ENCODE assay signal across 7 worm cellular contexts in the genomic region with DNA sequence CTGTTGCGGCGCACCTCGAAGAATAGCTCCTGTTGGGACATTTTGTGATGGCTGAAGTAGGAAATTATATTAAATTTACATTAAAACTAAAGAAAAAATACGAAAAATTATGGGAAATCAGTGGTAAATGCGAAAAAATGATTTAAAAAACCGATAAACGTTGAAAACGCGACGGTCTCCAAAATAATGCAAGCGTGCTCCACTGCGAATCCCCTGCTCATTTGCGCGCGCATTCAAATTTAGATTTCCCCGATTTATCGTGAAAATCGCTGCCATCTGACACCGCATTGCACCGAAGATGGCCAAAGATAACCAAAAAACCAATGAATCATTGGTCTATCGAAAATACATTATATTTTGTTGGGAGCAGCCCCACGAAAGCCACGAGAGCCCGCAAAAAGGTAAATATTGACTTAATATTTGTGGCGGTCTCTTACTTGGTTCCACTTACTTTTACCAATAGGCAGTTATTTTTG.
A peak's percentile ranks its signal among the peaks of the same experiment; 100 is the strongest.
TF ChIP-seq lines count a peak whose summit lies in the region.

A gene (minus strand): TSS at position 51 of the 476 bp plus-strand sequence.
A gene (plus strand): TSS at position 461 of the 476 bp plus-strand sequence.

TF ChIP-seq in whole organism, L1 larva, 84 proteins besides CTCF, POLR2A, EP300 and RAD21 (continues in another document):
- no peak for TF ChIP-seq nhr-11 (tag; optimal IDR thresholded peaks at IDR 0.05; lab: Kevin White, UChicago)
- peak in 1 of 2 experiments; percentile 19 for TF ChIP-seq ztf-11 (tag; optimal IDR thresholded peaks at IDR 0.05; lab: Kevin White, UChicago)
- TF ChIP-seq mef-2 (tag; optimal IDR thresholded peaks at IDR 0.05; lab: Kevin White, UChicago), result no peak
- TF ChIP-seq sptf-1 (tag; optimal IDR thresholded peaks at IDR 0.05; lab: Kevin White, UChicago), result no peak
- TF ChIP-seq skn-1 (tag; optimal IDR thresholded peaks at IDR 0.05; lab: Kevin White, UChicago), result peak; percentile 80
- TF ChIP-seq blmp-1 (tag; optimal IDR thresholded peaks at IDR 0.05; lab: Kevin White, UChicago), result peak; percentile 28
- TF ChIP-seq nhr-71 (tag; optimal IDR thresholded peaks at IDR 0.05; lab: Kevin White, UChicago), result peak; percentile 86
- TF ChIP-seq unc-62 (GFP tag; optimal IDR thresholded peaks at IDR 0.05; lab: Kevin White, UChicago), result no peak
- no peak for TF ChIP-seq fkh-4 (tag; optimal IDR thresholded peaks at IDR 0.05; lab: Kevin White, UChicago; ENCODE audit: borderline replicate concordance)
- peak; percentile 99 for TF ChIP-seq lin-35 (GFP tag; optimal IDR thresholded peaks at IDR 0.05; lab: Kevin White, UChicago)
- peak; percentile 74 to 84 for TF ChIP-seq lsy-2 (tag; optimal IDR thresholded peaks at IDR 0.05; lab: Kevin White, UChicago)
- TF ChIP-seq nhr-237 (tag; optimal IDR thresholded peaks at IDR 0.05; lab: Kevin White, UChicago), result peak; percentile 17

TF ChIP-seq in whole organism, L2 larva, 48 proteins besides CTCF, POLR2A, EP300 and RAD21 (continues in another document):
- TF ChIP-seq nhr-21 (tag; optimal IDR thresholded peaks at IDR 0.05; lab: Kevin White, UChicago), result no peak
- TF ChIP-seq aly-2 (tag; optimal IDR thresholded peaks at IDR 0.05; lab: Kevin White, UChicago), result no peak
- no peak for TF ChIP-seq nhr-23 (tag; optimal IDR thresholded peaks at IDR 0.05; lab: Kevin White, UChicago)
- TF ChIP-seq crh-2 (tag; optimal IDR thresholded peaks at IDR 0.05; lab: Kevin White, UChicago), result peak; percentile 63
- TF ChIP-seq C34F6.9 (tag; optimal IDR thresholded peaks at IDR 0.05; lab: Kevin White, UChicago), result peak; percentile 55
- TF ChIP-seq lin-39 (tag; optimal IDR thresholded peaks at IDR 0.05; lab: Kevin White, UChicago), result no peak
- TF ChIP-seq nhr-25 (tag; optimal IDR thresholded peaks at IDR 0.05; lab: Kevin White, UChicago), result peak; percentile 45
- TF ChIP-seq unc-62 (GFP tag; optimal IDR thresholded peaks at IDR 0.05; lab: Kevin White, UChicago), result no peak
- TF ChIP-seq alr-1 (tag; optimal IDR thresholded peaks at IDR 0.05; lab: Kevin White, UChicago), result no peak
- TF ChIP-seq ztf-4 (tag; optimal IDR thresholded peaks at IDR 0.05; lab: Kevin White, UChicago), result no peak
- no peak for TF ChIP-seq nhr-77 (tag; optimal IDR thresholded peaks at IDR 0.05; lab: Kevin White, UChicago)
- peak; percentile 33 for TF ChIP-seq egl-27 (tag; optimal IDR thresholded peaks at IDR 0.05; lab: Kevin White, UChicago)
- TF ChIP-seq lin-13 (GFP tag; optimal IDR thresholded peaks at IDR 0.05; lab: Kevin White, UChicago), result peak; percentile 45

TF ChIP-seq in whole organism, L3 larva, 47 proteins besides CTCF, POLR2A, EP300 and RAD21 (continues in another document):
- TF ChIP-seq ceh-9 (tag; optimal IDR thresholded peaks at IDR 0.05; lab: Kevin White, UChicago) (no peak), nfya-1 (tag; optimal IDR thresholded peaks at IDR 0.05; lab: Kevin White, UChicago; ENCODE audit: insufficient read depth) (peak; percentile 64), nhr-25 (tag; optimal IDR thresholded peaks at IDR 0.05; lab: Kevin White, UChicago) (peak; percentile 47), pha-4 (tag; optimal IDR thresholded peaks at IDR 0.05; lab: Kevin White, UChicago) (peak; percentile 98), nhr-23 (tag; optimal IDR thresholded peaks at IDR 0.05; lab: Kevin White, UChicago) (peak; percentile 55), snpc-4 (tag; optimal IDR thresholded peaks at IDR 0.05; lab: Kevin White, UChicago) (peak; percentile 42), lin-15B (tag; optimal IDR thresholded peaks at IDR 0.05; lab: Kevin White, UChicago) (peak; percentile 81), lsy-12 (tag; optimal IDR thresholded peaks at IDR 0.05; lab: Kevin White, UChicago) (no peak), nhr-76 (tag; optimal IDR thresholded peaks at IDR 0.05; lab: Kevin White, UChicago) (no peak), nhr-77 (tag; optimal IDR thresholded peaks at IDR 0.05; lab: Kevin White, UChicago) (no peak), hmg-11 (tag; optimal IDR thresholded peaks at IDR 0.05; lab: Kevin White, UChicago) (peak; percentile 85), ceh-28 (tag; optimal IDR thresholded peaks at IDR 0.05; lab: Kevin White, UChicago) (peak; percentile 37)

TF ChIP-seq in whole organism, L4 larva, 104 proteins besides CTCF, POLR2A, EP300 and RAD21 (continues in another document):
- TF ChIP-seq ztf-7 (tag; optimal IDR thresholded peaks at IDR 0.05; lab: Kevin White, UChicago) (no peak), T26A8.4 (GFP tag; IDR thresholded peaks at IDR 0.05; lab: Robert Waterston, UW) (no peak), mdl-1 (tag; optimal IDR thresholded peaks at IDR 0.05; lab: Kevin White, UChicago) (peak in 1 of 2 experiments; percentile 8), lsy-2 (tag; optimal IDR thresholded peaks at IDR 0.05; lab: Kevin White, UChicago) (peak in 1 of 2 experiments; percentile 72), zip-11 (GFP tag; IDR thresholded peaks at IDR 0.05; lab: Robert Waterston, UW) (no peak), pha-4 (GFP tag; IDR thresholded peaks at IDR 0.05; lab: Robert Waterston, UW) (no peak), pha-4 (tag; optimal IDR thresholded peaks at IDR 0.05; lab: Kevin White, UChicago) (peak; percentile 88), fkh-10 (GFP tag; optimal IDR thresholded peaks at IDR 0.05; lab: Kevin White, UChicago) (peak; percentile 5), spr-1 (tag; optimal IDR thresholded peaks at IDR 0.05; lab: Kevin White, UChicago) (no peak), lin-13 (GFP tag; optimal IDR thresholded peaks at IDR 0.05; lab: Kevin White, UChicago) (peak; percentile 34), mep-1 (tag; optimal IDR thresholded peaks at IDR 0.05; lab: Kevin White, UChicago) (peak; percentile 47), ztf-11 (tag; optimal IDR thresholded peaks at IDR 0.05; lab: Kevin White, UChicago) (no peak), lin-38 (GFP tag; IDR thresholded peaks at IDR 0.05; lab: Robert Waterston, UW) (peak; percentile 97)

TF ChIP-seq in whole organism, late embryonic, 69 proteins besides CTCF, POLR2A, EP300 and RAD21 (continues in another document):
- no peak for TF ChIP-seq rnt-1 (tag; optimal IDR thresholded peaks at IDR 0.05; lab: Kevin White, UChicago)
- TF ChIP-seq F13H6.1 (tag; optimal IDR thresholded peaks at IDR 0.05; lab: Kevin White, UChicago), result no peak
- TF ChIP-seq ceh-14 (tag; optimal IDR thresholded peaks at IDR 0.05; lab: Kevin White, UChicago), result no peak
- no peak for TF ChIP-seq K02D7.2 (tag; optimal IDR thresholded peaks at IDR 0.05; lab: Kevin White, UChicago)
- TF ChIP-seq nhr-11 (tag; optimal IDR thresholded peaks at IDR 0.05; lab: Kevin White, UChicago), result no peak
- no peak for TF ChIP-seq npax-4 (tag; optimal IDR thresholded peaks at IDR 0.05; lab: Kevin White, UChicago)
- no peak for TF ChIP-seq ama-1 (optimal IDR thresholded peaks at IDR 0.05; lab: Kevin White, UChicago)
- TF ChIP-seq C08G9.2 (tag; optimal IDR thresholded peaks at IDR 0.05; lab: Kevin White, UChicago), result peak; percentile 6
- TF ChIP-seq pat-9 (tag; optimal IDR thresholded peaks at IDR 0.05; lab: Kevin White, UChicago), result no peak
- no peak for TF ChIP-seq unc-86 (tag; optimal IDR thresholded peaks at IDR 0.05; lab: Kevin White, UChicago)
- peak; percentile 4 for TF ChIP-seq ref-2 (tag; optimal IDR thresholded peaks at IDR 0.05; lab: Kevin White, UChicago)
- TF ChIP-seq ceh-18 (tag; optimal IDR thresholded peaks at IDR 0.05; lab: Kevin White, UChicago), result peak; percentile 27
- TF ChIP-seq nhr-232 (tag; optimal IDR thresholded peaks at IDR 0.05; lab: Kevin White, UChicago), result no peak
- peak; percentile 15 for TF ChIP-seq tbx-2 (tag; optimal IDR thresholded peaks at IDR 0.05; lab: Kevin White, UChicago)

TF ChIP-seq in whole organism, mixed stage, embryonic, 35 proteins besides CTCF, POLR2A, EP300 and RAD21:
- peak; percentile 47 for TF ChIP-seq lsy-2 (tag; optimal IDR thresholded peaks at IDR 0.05; lab: Kevin White, UChicago)
- TF ChIP-seq pha-4 (tag; optimal IDR thresholded peaks at IDR 0.05; lab: Kevin White, UChicago), result peak; percentile 11
- TF ChIP-seq elt-1 (tag; optimal IDR thresholded peaks at IDR 0.05; lab: Kevin White, UChicago; ENCODE audit: borderline replicate concordance, insufficient read depth), result peak; percentile 71
- no peak for TF ChIP-seq elt-3 (tag; optimal IDR thresholded peaks at IDR 0.05; lab: Kevin White, UChicago)
- peak; percentile 79 for TF ChIP-seq ceh-39 (tag; optimal IDR thresholded peaks at IDR 0.05; lab: Kevin White, UChicago)
- no peak for TF ChIP-seq drap-1 (GFP tag; optimal IDR thresholded peaks at IDR 0.05; lab: Kevin White, UChicago)
- TF ChIP-seq nhr-237 (tag; optimal IDR thresholded peaks at IDR 0.05; lab: Kevin White, UChicago), result peak; percentile 27
- peak; percentile 46 for TF ChIP-seq lin-13 (tag; optimal IDR thresholded peaks at IDR 0.05; lab: Kevin White, UChicago)
- TF ChIP-seq mep-1 (tag; optimal IDR thresholded peaks at IDR 0.05; lab: Kevin White, UChicago), result peak; percentile 75
TF ChIP-seq in whole organism, mixed stage, embryonic: peak in this region for 7.

TF ChIP-seq in whole organism, young adult, 124 proteins besides CTCF, POLR2A, EP300 and RAD21 (continues in another document):
- TF ChIP-seq K11D2.4 (GFP tag; IDR thresholded peaks at IDR 0.05; lab: Robert Waterston, UW) (0 out of 2 replicates have a peak, but pooled peaks have one; percentile 13), attf-5 (GFP tag; optimal IDR thresholded peaks at IDR 0.05; lab: Kevin White, UChicago) (peak; percentile 42), ceh-91 (GFP tag; IDR thresholded peaks at IDR 0.05; lab: Robert Waterston, UW) (no peak), pha-4 (tag; optimal IDR thresholded peaks at IDR 0.05; lab: Kevin White, UChicago) (peak; percentile 55), cebp-1 (GFP tag; IDR thresholded peaks at IDR 0.05; lab: Robert Waterston, UW) (no peak), cebp-1 (tag; optimal IDR thresholded peaks at IDR 0.05; lab: Kevin White, UChicago) (peak; percentile 29), snpc-1.3 (tag; optimal IDR thresholded peaks at IDR 0.05; lab: Kevin White, UChicago; ENCODE audit: insufficient read depth) (no peak), dpl-1 (GFP tag; optimal IDR thresholded peaks at IDR 0.05; lab: Kevin White, UChicago) (peak; percentile 87), efl-1 (GFP tag; optimal IDR thresholded peaks at IDR 0.05; lab: Kevin White, UChicago) (peak; percentile 84), Y53G8AR.9 (GFP tag; conservative IDR thresholded peaks at IDR 0.05; lab: Robert Waterston, UW) (no peak), zim-3 (tag; optimal IDR thresholded peaks at IDR 0.05; lab: Kevin White, UChicago) (no peak), lin-54 (GFP tag; optimal IDR thresholded peaks at IDR 0.05; lab: Kevin White, UChicago) (peak; percentile 97), lsl-1 (GFP tag; optimal IDR thresholded peaks at IDR 0.05; lab: Kevin White, UChicago) (peak; percentile 35), nhr-80 (tag; optimal IDR thresholded peaks at IDR 0.05; lab: Kevin White, UChicago) (no peak), lin-35 (GFP tag; optimal IDR thresholded peaks at IDR 0.05; lab: Kevin White, UChicago) (peak; percentile 18 to 90 (median 78)), D2030.7 (GFP tag; IDR thresholded peaks at IDR 0.05; lab: Robert Waterston, UW) (0 out of 2 replicates have a peak, but pooled peaks have one; percentile 20), mcd-1 (GFP tag; IDR thresholded peaks at IDR 0.05; lab: Robert Waterston, UW) (peak; percentile 97), rcor-1 (GFP tag; IDR thresholded peaks at IDR 0.05; lab: Robert Waterston, UW) (0 out of 2 replicates have a peak, but pooled peaks have one; percentile 18), ZK185.1 (tag; optimal IDR thresholded peaks at IDR 0.05; lab: Kevin White, UChicago; ENCODE audit: poor library complexity, severe bottlenecking) (no peak)
